Worm (Caenorhabditis elegans): ENCODE results near the gene try-4.

The try-4 gene

DNA sequence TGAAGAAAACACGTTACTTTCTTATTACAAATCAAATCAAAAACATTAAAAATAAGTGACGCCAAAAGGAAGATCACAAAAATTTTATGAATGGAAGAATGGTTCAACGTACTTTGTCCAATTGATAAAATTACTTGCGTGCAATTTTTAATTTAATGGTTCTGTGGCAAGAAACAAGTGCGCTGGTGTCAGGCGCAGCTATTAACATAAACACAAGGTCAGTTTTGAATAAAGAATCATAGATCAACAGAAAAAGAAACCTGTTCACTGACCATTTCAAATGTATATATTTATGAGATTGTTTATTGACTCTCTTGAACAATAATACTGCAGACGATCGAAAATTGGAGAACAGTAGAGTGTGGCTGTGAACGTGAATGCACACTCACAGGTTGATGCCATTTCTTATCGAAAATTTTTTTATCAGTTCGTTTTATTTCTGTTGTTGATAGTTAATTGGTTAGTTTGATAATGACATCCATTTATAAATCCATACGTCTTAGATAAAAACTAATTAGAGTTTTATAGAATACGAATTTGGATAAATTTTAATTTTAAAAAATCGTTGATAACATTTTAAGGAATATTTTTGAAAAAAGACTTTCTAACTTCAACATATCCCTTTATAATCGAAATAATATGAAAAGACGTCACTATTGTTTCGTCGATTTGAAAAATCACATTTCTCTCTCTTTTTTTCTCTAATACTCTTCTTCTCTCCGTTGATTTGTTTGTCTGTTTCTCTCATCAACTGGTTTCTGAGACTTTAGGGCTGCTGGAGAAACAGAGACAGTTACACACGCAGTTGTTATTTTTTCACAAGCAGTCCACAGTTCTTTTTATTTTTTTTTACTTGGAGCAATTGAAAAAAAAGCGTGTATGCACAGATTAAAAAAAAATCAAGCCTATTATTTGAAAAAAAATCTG is 42.5 kb upstream of the try-4 start, which contains the start of gene amx-3:
amx-3 (minus strand) TSS at position 548 of the 927 bp plus-strand sequence.
- TF ChIP-seq unc-55 (GFP tag; optimal IDR thresholded peaks at IDR 0.05) (peak; percentile 55), elt-2 (tag; optimal IDR thresholded peaks at IDR 0.05) (peak; percentile 84), pros-1 (tag; optimal IDR thresholded peaks at IDR 0.05) (no peak), hlh-30 (tag; optimal IDR thresholded peaks at IDR 0.05; ENCODE audit: insufficient read depth) (no peak), F13H6.1 (tag; optimal IDR thresholded peaks at IDR 0.05) (no peak), fkh-10 (GFP tag; optimal IDR thresholded peaks at IDR 0.05) (no peak)

- TF ChIP-seq ceh-14 (tag; optimal IDR thresholded peaks at IDR 0.05), result no peak
- TF ChIP-seq elt-2 (tag; optimal IDR thresholded peaks at IDR 0.05), result no peak
- TF ChIP-seq ceh-22 (tag; optimal IDR thresholded peaks at IDR 0.05), result no peak
- no peak for TF ChIP-seq eyg-1 (tag; optimal IDR thresholded peaks at IDR 0.05)
- no peak for TF ChIP-seq ama-1 (optimal IDR thresholded peaks at IDR 0.05)
- no peak for TF ChIP-seq lim-6 (tag; optimal IDR thresholded peaks at IDR 0.05)
- no peak for TF ChIP-seq sox-4 (tag; optimal IDR thresholded peaks at IDR 0.05)
- TF ChIP-seq pros-1 (tag; optimal IDR thresholded peaks at IDR 0.05), result no peak
- TF ChIP-seq ets-4 (tag; optimal IDR thresholded peaks at IDR 0.05), result no peak
- TF ChIP-seq nfya-1 (tag; optimal IDR thresholded peaks at IDR 0.05), result no peak
- no peak for TF ChIP-seq odd-2 (tag; optimal IDR thresholded peaks at IDR 0.05)
- TF ChIP-seq Y22D7AL.16 (tag; optimal IDR thresholded peaks at IDR 0.05), result no peak
- TF ChIP-seq fkh-6 (tag; optimal IDR thresholded peaks at IDR 0.05), result no peak
- no peak for TF ChIP-seq che-1 (tag; optimal IDR thresholded peaks at IDR 0.05)
- no peak for TF ChIP-seq ceh-6 (GFP tag; optimal IDR thresholded peaks at IDR 0.05)
- TF ChIP-seq tbx-7 (tag; optimal IDR thresholded peaks at IDR 0.05), result no peak
- no peak for TF ChIP-seq hlh-15 (tag; optimal IDR thresholded peaks at IDR 0.05)
- TF ChIP-seq unc-55 (GFP tag; optimal IDR thresholded peaks at IDR 0.05), result no peak
Observed at ce11 chrV:20891871-20892270, 30.9 kb upstream of the try-4 start.

- TF ChIP-seq C08G9.2 (tag; optimal IDR thresholded peaks at IDR 0.05) (no peak), unc-3 (GFP tag; conservative IDR thresholded peaks at IDR 0.05) (no peak), unc-3 (tag; optimal IDR thresholded peaks at IDR 0.05) (peak; percentile 54), hlh-13 (GFP tag; optimal IDR thresholded peaks at IDR 0.05) (no peak), ceh-18 (tag; optimal IDR thresholded peaks at IDR 0.05) (peak; percentile 47), ceh-31 (tag; optimal IDR thresholded peaks at IDR 0.05) (peak; percentile 64), rnt-1 (tag; optimal IDR thresholded peaks at IDR 0.05) (no peak), ceh-48 (tag; optimal IDR thresholded peaks at IDR 0.05) (peak; percentile 12), K02D7.2 (tag; optimal IDR thresholded peaks at IDR 0.05) (no peak), nhr-11 (tag; optimal IDR thresholded peaks at IDR 0.05) (peak; percentile 71), nfya-1 (tag; optimal IDR thresholded peaks at IDR 0.05) (peak; percentile 44), tbx-2 (tag; optimal IDR thresholded peaks at IDR 0.05) (peak; percentile 53), ceh-14 (tag; optimal IDR thresholded peaks at IDR 0.05) (peak; percentile 55), unc-42 (tag; optimal IDR thresholded peaks at IDR 0.05) (peak; percentile 76)
Observed at ce11 chrV:20879069-20879667, 18.2 kb upstream of the try-4 start, which contains the start of gene unc-80. TSS of gene unc-80 (plus strand) at chrV:20879601.

DNA sequence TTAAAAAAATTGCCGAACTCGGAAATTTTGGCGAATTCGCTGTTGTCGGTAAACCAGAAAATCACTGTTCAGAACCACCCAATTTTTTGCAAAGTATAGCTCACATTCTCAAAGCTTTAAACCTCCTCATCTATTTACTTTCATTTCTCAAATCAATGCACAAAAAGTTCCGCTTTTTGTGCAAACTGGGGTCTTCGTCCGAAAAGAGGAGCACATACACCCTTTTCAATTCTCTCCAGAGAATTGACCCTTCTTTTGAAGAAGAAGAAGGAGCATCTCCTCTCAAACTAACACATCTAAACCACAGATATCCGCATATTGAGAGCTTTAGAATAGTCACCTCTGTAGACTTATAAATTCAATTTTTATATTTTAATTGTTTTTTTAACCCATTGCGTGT is 14.4 kb upstream of the try-4 start:
- TF ChIP-seq pha-4 (tag; optimal IDR thresholded peaks at IDR 0.05) (no peak), F13H6.1 (tag; optimal IDR thresholded peaks at IDR 0.05) (no peak), sox-2 (GFP tag; IDR thresholded peaks at IDR 0.05) (no peak), nfya-1 (tag; optimal IDR thresholded peaks at IDR 0.05) (no peak), syd-9 (tag; optimal IDR thresholded peaks at IDR 0.05) (no peak), T23F11.4 (GFP tag; optimal IDR thresholded peaks at IDR 0.05) (no peak), ceh-30 (tag; optimal IDR thresholded peaks at IDR 0.05) (no peak)
